Fruit fly (Drosophila melanogaster) whole organism: ENCODE measurements around the gene CG34454.

Source experiments
- CG8478 ChIP-seq: fragments of >200 bp; optimal IDR thresholded peaks from 2 replicates; lab custom pipeline; 2018; ENCODE audit warnings: inconsistent platforms
- Dll ChIP-seq: fragments of >200 bp; optimal IDR thresholded peaks from 2 replicates; lab custom pipeline; 2017
- EcR ChIP-seq, 2 experiments: fragments of >200 bp; optimal IDR thresholded peaks; 2 replicates each; lab custom pipeline; 2017; ENCODE audit warnings: missing biosample characterization in 2 of 2, missing genetic modification characterization in 2 of 2, missing genetic modification reagents in 2 of 2
- pan ChIP-seq: fragments of >200 bp; optimal IDR thresholded peaks from 2 replicates; lab custom pipeline; 2017
- psq ChIP-seq: fragments of >200 bp; optimal IDR thresholded peaks from 2 replicates; lab custom pipeline; 2017
- usp ChIP-seq: fragments of >200 bp; optimal IDR thresholded peaks from 2 replicates; lab custom pipeline; 2017; ENCODE audit warnings: missing biosample characterization, missing genetic modification characterization, mixed read lengths

CG34454 gene

DNA sequence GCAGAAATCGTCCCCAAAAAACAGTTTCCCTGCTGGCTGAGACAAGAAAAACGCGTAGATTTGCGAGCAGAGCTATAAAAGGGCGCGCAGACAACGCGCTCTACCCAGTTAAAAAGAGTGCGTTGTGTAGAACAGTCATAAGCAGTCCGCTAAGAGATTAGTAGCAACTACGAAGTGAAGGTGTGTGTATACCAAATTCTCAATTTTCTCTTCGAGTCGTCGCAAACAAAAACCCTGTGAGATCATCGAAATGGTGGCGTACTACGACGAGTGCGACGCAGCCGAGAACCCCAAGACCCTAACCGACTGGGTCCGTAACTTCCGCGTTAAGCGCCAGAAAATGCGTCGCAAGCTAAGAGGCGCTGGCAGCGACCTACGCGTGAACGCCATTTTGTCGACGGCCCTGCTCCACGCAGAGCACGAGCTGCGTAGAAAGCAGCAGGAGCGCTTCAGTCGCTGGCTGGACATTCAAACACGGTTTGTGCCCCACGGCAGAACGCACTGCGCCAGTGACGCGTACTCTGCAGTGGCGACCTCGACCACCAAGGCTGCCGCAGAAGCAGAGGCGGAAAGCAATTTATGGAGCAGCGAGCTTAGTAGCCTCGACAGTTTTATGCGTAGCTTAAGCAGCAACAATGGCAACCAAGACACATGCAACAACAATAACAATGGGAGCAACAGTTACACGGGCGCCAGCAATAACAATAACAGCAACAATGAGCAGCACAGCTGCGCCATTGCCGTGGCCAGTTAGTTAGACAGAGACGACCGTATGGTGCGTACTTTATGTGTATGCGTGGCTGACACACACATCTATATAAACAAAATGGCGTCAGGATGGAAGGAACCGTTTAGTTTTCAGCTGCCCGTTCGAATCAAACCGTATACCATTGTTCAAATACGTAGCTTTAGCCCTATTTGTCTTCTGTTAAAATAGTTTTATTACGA is 7.9 kb downstream of the CG34454 start:
- no peak for TF ChIP-seq usp (GFP tag; lab: Kevin White, UChicago)
- no peak for TF ChIP-seq pan (lab: Kevin White, UChicago)
- peak; percentile 45 for TF ChIP-seq CG8478 (lab: Kevin White, UChicago)
- no peak for TF ChIP-seq EcR (GFP tag; optimal IDR thresholded peaks at IDR 0.05; lab: Kevin White, UChicago)
- TF ChIP-seq psq = no peak
- TF ChIP-seq Dll (lab: Kevin White, UChicago) = no peak

DNA sequence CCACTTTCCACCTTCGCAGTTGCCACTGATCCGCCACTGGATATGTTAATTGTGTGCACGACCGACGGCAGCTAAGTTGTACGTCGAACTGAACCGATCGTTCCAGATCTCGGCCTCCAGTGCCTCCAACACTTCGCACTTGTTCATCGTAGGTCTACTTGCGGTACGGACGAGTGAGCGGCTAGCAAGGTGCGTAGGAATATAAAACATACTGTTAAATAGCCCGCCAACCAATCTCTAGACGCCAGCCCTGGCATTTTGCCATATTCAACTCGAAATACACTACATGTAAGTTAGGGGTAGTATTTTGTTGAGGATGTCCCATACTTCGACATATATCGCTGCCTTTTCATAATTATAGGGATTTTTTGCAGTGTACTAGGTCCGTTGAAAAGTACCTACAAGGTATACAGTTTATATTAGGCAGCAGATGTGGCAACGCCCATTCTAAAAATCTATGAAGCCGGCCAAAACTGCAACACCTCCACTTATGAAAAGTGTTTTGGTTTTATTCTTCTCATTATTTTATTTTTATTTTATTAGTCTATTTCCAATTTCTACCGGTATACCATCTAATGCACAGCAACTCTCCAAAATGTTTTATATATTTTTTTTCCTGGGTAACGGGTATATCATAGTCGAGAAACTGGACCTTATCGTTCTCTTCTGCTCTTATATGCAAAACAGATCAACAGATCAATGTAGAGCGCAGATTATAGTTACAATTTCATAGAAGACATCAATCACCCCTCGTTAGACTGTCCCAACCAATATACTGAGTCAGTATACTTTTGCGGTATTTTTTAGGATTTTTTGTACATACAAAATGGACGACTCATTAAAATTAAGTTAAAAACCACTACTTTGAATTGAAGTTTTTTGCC is 8.9 kb downstream of the CG34454 start, which contains the start of the genes pyx and CG33229:
pyx (minus strand) TSS at position 51 of the 884 bp plus-strand sequence.
CG33229 (plus strand) TSS at position 834 of the 884 bp plus-strand sequence.
- no peak for TF ChIP-seq Dll (lab: Kevin White, UChicago)
- no peak for TF ChIP-seq CG8478 (lab: Kevin White, UChicago)

DNA sequence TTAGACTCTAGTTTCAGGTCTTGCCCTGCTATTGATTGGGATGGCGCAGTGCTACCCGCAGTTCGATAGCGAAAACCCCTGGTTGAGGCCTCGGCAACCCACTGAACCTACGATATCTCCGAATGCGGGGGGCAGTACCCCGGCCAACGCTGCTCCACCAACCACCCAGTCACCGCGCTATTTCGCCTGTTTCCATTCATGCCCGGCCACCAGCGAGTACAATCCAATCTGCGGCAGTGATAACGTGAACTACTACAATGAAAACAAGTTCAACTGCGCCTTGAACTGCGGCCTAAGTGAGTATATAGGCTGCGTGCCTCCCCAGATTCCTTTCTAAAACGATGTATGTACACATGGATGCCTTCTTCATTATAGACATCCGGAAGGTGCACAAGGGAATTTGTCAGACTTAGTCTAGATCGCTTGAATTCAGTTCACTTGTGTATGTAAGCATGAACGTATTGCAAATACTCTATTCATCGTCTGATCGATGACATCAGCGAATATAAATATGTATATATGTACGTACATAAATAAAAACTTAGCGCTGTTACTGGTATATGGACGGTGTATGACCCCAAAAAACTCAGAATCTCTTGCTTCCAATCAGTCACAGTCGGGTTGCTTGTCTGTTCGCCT is 14.6 kb downstream of the CG34454 start, which contains the start of gene CG13877:
CG13877 (plus strand) TSS at position 589 of the 639 bp plus-strand sequence.
- TF ChIP-seq pan (lab: Kevin White, UChicago) (no peak), usp (GFP tag; lab: Kevin White, UChicago) (no peak), CG8478 (lab: Kevin White, UChicago) (no peak), psq (no peak), EcR (GFP tag; optimal IDR thresholded peaks at IDR 0.05; lab: Kevin White, UChicago) (no peak), Dll (lab: Kevin White, UChicago) (no peak)

DNA sequence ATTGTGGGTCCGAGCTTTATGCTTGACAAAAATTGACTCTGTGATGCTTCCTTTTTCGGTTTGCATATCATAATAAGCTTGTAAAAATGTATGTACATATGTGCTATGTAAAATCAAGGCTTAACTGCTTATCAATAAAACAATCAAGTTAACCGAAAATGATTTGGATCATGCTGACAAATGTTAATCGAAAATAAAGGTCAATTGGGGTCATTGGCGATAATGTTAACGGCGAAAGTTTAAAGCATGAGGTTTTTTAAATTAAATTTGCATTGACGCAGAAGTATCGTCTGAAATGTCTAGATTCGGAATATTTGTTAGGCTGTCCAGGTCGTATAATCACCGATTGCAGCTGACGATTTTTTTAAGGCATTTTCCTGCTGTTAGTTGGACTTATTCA is 15.8 kb downstream of the CG34454 start, which contains the start of gene Kaz1-ORFB:
Kaz1-ORFB (plus strand) TSS at position 301 of the 400 bp plus-strand sequence.
- TF ChIP-seq EcR (GFP tag; optimal IDR thresholded peaks at IDR 0.05; lab: Kevin White, UChicago) (no peak), psq (no peak), CG8478 (lab: Kevin White, UChicago) (no peak), Dll (lab: Kevin White, UChicago) (no peak), pan (lab: Kevin White, UChicago) (no peak), usp (GFP tag; lab: Kevin White, UChicago) (no peak)

DNA sequence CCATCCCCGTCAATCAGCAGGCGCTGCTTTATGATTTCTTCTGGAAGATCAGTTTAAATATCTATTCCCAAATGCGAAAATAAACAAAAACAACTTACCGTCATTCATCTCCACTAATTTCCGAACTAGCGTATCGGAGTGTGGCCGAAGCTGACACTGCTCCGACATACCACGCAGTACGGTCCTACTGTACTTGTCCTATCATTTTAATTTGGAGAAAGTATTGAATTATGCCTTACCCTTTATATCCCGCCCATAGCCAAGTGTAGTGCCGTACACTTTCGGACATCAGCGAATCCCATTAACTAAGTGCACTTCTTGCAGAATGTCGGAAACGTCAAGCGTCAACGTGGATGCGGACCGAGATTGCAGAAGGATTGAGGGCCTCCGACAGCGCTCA is 19.6 kb downstream of the CG34454 start, which contains the start of the genes thoc7 and Dis3l2:
thoc7 (minus strand) TSS at position 168 of the 400 bp plus-strand sequence.
Dis3l2 (plus strand) TSS at position 190 of the 400 bp plus-strand sequence.
- TF ChIP-seq CG8478 (lab: Kevin White, UChicago) = no peak

DNA sequence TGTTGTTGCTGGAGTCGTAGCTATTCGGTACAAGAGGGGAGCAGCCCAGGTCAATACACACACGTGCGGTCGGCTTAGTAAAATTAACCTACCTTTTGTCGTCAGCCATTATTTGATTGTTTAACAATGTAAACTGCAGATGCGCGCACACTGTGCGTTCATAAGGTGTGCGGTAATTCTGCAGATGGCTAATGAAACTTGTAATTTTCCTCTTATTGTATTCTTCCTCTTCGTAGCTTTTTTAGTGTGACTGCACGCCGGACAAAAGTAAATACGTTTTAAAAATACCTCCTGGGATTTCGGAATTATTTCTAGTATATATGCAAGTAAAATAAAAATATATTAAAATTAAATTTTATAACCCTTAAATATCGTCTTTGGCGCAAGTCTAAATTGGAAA is 20.9 kb downstream of the CG34454 start, which contains the start of gene Prp4k:
Prp4k (minus strand) TSS at position 258 of the 400 bp plus-strand sequence.
- TF ChIP-seq Dll (lab: Kevin White, UChicago) (no peak), usp (GFP tag; lab: Kevin White, UChicago) (no peak), CG8478 (lab: Kevin White, UChicago) (no peak), psq (no peak), EcR (GFP tag; optimal IDR thresholded peaks at IDR 0.05; lab: Kevin White, UChicago) (no peak), pan (lab: Kevin White, UChicago) (no peak)

DNA sequence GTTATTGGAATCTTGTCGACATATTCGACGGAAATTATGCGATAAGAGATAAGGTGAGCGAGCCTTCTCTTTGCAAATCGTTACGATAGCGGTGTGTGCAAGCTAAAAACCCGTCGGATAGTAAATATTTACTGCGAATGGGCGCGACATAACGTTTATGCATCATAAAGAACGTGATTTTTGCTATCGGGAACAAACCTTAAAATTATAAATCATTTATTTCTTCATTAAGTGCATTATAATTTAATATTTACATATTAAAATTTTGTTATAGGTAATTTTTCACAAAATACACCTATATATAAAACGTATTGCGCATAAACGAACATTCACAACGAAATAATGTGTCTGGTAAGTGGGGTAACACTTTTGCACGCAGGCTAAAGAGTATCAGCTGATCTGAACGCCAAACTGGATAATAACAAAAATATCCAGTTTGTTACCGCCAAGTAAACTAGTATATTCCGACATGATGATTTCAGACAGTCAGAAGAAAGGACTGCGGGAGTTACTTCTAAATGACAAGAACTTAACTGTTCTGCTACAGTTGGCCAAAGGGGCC is 26.3 kb downstream of the CG34454 start, which contains the start of the genes Gk1 and CG13876:
Gk1 (minus strand) TSS at position 122 of the 562 bp plus-strand sequence.
CG13876 (plus strand) TSS at position 412 of the 562 bp plus-strand sequence.
- no peak for TF ChIP-seq usp (GFP tag; lab: Kevin White, UChicago)
- no peak for TF ChIP-seq Dll (lab: Kevin White, UChicago)
- TF ChIP-seq psq = no peak

DNA sequence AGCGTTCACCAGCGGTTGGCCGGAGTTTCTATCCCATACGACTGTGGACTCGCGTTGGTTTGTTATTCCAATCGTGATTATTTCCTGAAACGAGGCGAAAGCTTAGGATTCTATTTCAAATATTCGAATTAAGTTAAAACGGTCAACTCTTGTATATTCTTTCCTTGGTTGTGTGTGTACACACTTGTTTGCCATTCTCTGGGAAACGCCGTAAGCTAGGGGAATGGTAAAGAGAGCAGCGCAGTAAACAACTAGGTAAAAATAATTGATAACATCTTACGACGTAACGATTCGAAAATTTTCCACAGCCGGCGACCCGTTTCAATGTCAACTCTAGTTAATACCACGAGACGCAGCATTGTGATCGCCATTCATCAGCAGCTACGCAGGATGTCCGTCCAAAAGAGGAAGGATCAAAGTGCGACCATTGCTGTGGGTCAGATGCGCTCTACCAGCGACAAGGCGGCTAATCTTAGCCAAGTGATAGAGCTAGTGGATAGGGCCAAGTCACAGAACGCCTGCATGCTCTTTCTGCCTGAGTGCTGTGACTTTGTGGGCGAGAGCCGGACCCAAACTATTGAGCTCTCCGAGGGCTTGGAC is 28.5 kb downstream of the CG34454 start, which contains the start of gene NitFhit:
NitFhit (plus strand) TSS at position 195 of the 600 bp plus-strand sequence.
- no peak for TF ChIP-seq EcR (GFP tag; optimal IDR thresholded peaks at IDR 0.05; lab: Kevin White, UChicago)

DNA sequence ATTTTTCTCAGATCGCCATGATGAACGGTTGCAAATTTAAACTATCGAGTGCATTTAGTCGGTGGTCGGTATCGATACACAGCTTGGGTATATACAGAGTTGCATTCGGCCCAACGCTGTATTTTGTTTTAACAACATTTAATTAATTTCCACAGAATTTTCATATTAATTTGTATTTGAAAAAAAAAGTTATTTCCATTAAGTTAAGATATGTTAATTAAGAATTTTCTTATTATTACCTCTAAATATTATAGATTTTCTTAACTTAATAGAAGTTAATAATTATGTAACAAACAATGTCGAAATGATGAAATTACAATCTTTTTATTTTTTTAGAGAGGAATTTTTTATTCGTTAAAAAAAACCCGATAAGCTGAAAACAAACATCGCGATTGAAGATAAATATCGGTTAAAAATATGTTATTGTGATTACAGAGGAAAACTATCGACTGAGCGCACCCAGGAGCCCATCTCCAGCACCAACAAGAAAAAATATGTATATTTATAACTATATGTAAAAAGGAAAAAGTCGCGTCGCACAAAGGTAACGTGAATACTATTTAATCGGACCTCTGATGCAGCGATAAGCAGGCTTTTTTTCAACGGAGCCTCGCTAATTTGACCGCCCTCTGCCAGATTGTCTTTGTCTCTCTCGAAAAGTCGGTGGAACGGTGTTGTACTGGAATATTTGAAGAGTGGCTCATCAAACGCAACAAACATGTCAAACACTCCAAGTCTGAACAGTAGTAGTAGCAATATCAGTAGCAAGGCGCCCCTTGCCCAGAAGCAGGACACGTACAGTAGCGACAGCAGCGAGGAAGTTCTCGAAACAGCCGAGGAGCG is 32.2 kb downstream of the CG34454 start, which contains the start of the genes rno and mri:
rno (minus strand) TSS at position 9 of the 843 bp plus-strand sequence.
mri (plus strand) TSS at position 421 of the 843 bp plus-strand sequence.
- TF ChIP-seq EcR (GFP tag; optimal IDR thresholded peaks at IDR 0.05; lab: Kevin White, UChicago) (no peak), pan (lab: Kevin White, UChicago) (no peak), Dll (lab: Kevin White, UChicago) (no peak), CG8478 (lab: Kevin White, UChicago) (no peak), psq (no peak), usp (GFP tag; lab: Kevin White, UChicago) (no peak)
